Fruit fly (Drosophila melanogaster) whole organism, embryonic: ENCODE measurements around the gene Cad99C.

Source experiments
- Antp ChIP-seq: fragments of 200-800 bp; sonication (Bioruptor generic); optimal IDR thresholded peaks from 3 replicates; lab custom pipeline; 2016; ENCODE audit warnings: missing biosample characterization, missing genetic modification characterization
- CG10431 ChIP-seq: fragments of 200-800 bp; sonication (Bioruptor generic); optimal IDR thresholded peaks from 3 replicates; lab custom pipeline; 2018; ENCODE audit warnings: missing biosample characterization, mild to moderate bottlenecking, missing genetic modification characterization
- CG10654 ChIP-seq: fragments of 200-800 bp; sonication (Bioruptor generic); optimal IDR thresholded peaks from 2 replicates; lab custom pipeline; 2016; ENCODE audit warnings: missing biosample characterization, missing genetic modification characterization
- CG10959 ChIP-seq: fragments of 200-800 bp; sonication (Bioruptor generic); IDR thresholded peaks from 2 replicates; pipeline ENCODE4 v1.3.6; 2022; ENCODE audit warnings: missing biosample characterization, missing genetic modification characterization
- CG11560 ChIP-seq: fragments of 200-800 bp; sonication (Bioruptor generic); IDR thresholded peaks from 3 replicates; pipeline ENCODE4 v1.3.6; 2022; ENCODE audit warnings: missing biosample characterization, missing genetic modification characterization
- CG12744 ChIP-seq: fragments of 200-800 bp; sonication (Bioruptor generic); optimal IDR thresholded peaks from 2 replicates; lab custom pipeline; 2016; ENCODE audit warnings: missing biosample characterization, missing genetic modification characterization
- CG13287 ChIP-seq: fragments of 200-800 bp; sonication (Bioruptor generic); IDR thresholded peaks from 2 replicates; pipeline ENCODE4 v1.3.6; 2022; ENCODE audit warnings: missing biosample characterization, missing genetic modification characterization; ENCODE audit not compliant: partially characterized antibody
- CG14667 ChIP-seq: fragments of 200-800 bp; sonication (Bioruptor generic); IDR thresholded peaks from 2 replicates; pipeline ENCODE4 v1.3.6; 2022; ENCODE audit warnings: missing biosample characterization, missing genetic modification characterization
- CG15479 ChIP-seq: fragments of 200-800 bp; sonication (Bioruptor generic); optimal IDR thresholded peaks from 3 replicates; lab custom pipeline; 2019; ENCODE audit warnings: missing biosample characterization, mild to moderate bottlenecking, missing genetic modification characterization, moderate library complexity
- CG17802 ChIP-seq: fragments of 200-800 bp; sonication (Bioruptor generic); optimal IDR thresholded peaks from 2 replicates; lab custom pipeline; 2018; ENCODE audit warnings: missing biosample characterization, mild to moderate bottlenecking, missing genetic modification characterization, moderate library complexity
- CG31441 ChIP-seq: fragments of 200-800 bp; sonication (Bioruptor generic); IDR thresholded peaks from 2 replicates; pipeline ENCODE4 v1.3.6; 2022; ENCODE audit warnings: missing biosample characterization, missing genetic modification characterization
- CG3726 ChIP-seq: fragments of 200-800 bp; sonication (Bioruptor generic); IDR thresholded peaks from 3 replicates; pipeline ENCODE4, ENCODE4 v1.3.6; 2022; ENCODE audit warnings: missing biosample characterization, missing genetic modification characterization
- CG4282 ChIP-seq: fragments of 200-800 bp; sonication (Bioruptor generic); optimal IDR thresholded peaks from 2 replicates; lab custom pipeline; 2016; ENCODE audit warnings: missing biosample characterization, missing genetic modification characterization
- CG6765 ChIP-seq: fragments of 200-800 bp; sonication (Bioruptor generic); optimal IDR thresholded peaks from 3 replicates; lab custom pipeline; 2017; ENCODE audit warnings: missing biosample characterization, mild to moderate bottlenecking, missing genetic modification characterization
- CG6854 ChIP-seq: fragments of 200-800 bp; sonication (Bioruptor generic); optimal IDR thresholded peaks from 3 replicates; lab custom pipeline; 2017; ENCODE audit warnings: missing biosample characterization, mild to moderate bottlenecking, missing genetic modification characterization
- CG7357 ChIP-seq: fragments of 200-800 bp; sonication (Bioruptor generic); IDR thresholded peaks from 3 replicates; pipeline ENCODE4 v1.3.6; 2022; ENCODE audit warnings: missing biosample characterization, missing genetic modification characterization
- CG8281 ChIP-seq: fragments of 200-800 bp; sonication (Bioruptor generic); optimal IDR thresholded peaks from 2 replicates; lab custom pipeline; 2018; ENCODE audit warnings: missing biosample characterization, mild to moderate bottlenecking, missing genetic modification characterization, moderate library complexity
- CG8924 ChIP-seq: fragments of 200-800 bp; optimal IDR thresholded peaks from 3 replicates; lab custom pipeline; 2019; ENCODE audit warnings: missing biosample characterization, mild to moderate bottlenecking, missing genetic modification characterization, moderate library complexity
- CG9437 ChIP-seq: fragments of 200-800 bp; sonication (Bioruptor generic); optimal IDR thresholded peaks from 2 replicates; lab custom pipeline; 2018; ENCODE audit warnings: missing biosample characterization, mild to moderate bottlenecking, missing genetic modification characterization
- Dip2 ChIP-seq: fragments of 200-800 bp; sonication (Bioruptor generic); IDR thresholded peaks from 2 replicates; pipeline ENCODE4 v1.3.6; 2022; ENCODE audit warnings: missing biosample characterization, missing genetic modification characterization
- Doc3 ChIP-seq: fragments of 200-800 bp; sonication (Bioruptor generic); IDR thresholded peaks from 3 replicates; pipeline ENCODE4 v1.3.6; 2022; ENCODE audit warnings: missing biosample characterization, missing genetic modification characterization; ENCODE audit not compliant: partially characterized antibody
- ERR ChIP-seq: fragments of 200-800 bp; sonication (Bioruptor generic); optimal IDR thresholded peaks from 2 replicates; lab custom pipeline; 2016; ENCODE audit warnings: missing biosample characterization, missing genetic modification characterization
- Ets97D ChIP-seq: fragments of 200-800 bp; sonication (Bioruptor generic); optimal IDR thresholded peaks from 3 replicates; lab custom pipeline; 2016; ENCODE audit warnings: missing biosample characterization, missing genetic modification characterization
- Fer1 ChIP-seq: fragments of 200-800 bp; sonication (Bioruptor generic); optimal IDR thresholded peaks from 2 replicates; lab custom pipeline; 2017; ENCODE audit warnings: missing biosample characterization, mild to moderate bottlenecking, missing genetic modification characterization
- Hmx ChIP-seq: fragments of 200-800 bp; sonication (Bioruptor generic); optimal IDR thresholded peaks from 2 replicates; lab custom pipeline; 2016; ENCODE audit warnings: missing biosample characterization, missing genetic modification characterization
- Mad ChIP-seq: fragments of 200-800 bp; sonication (Bioruptor generic); optimal IDR thresholded peaks from 2 replicates; lab custom pipeline; 2016; ENCODE audit warnings: missing biosample characterization, missing genetic modification characterization
- NC2α ChIP-seq: fragments of 200-800 bp; sonication (Bioruptor generic); optimal IDR thresholded peaks from 2 replicates; lab custom pipeline; 2016; ENCODE audit warnings: missing biosample characterization, missing genetic modification characterization
- Rfx ChIP-seq: fragments of 200-800 bp; sonication (Bioruptor generic); IDR thresholded peaks from 2 replicates; pipeline ENCODE4 v1.3.6; 2022; ENCODE audit warnings: missing biosample characterization, missing genetic modification characterization
- Rx ChIP-seq: fragments of 200-800 bp; sonication (Bioruptor generic); IDR thresholded peaks from 2 replicates; pipeline ENCODE4 v1.3.6; 2022; ENCODE audit warnings: missing biosample characterization, missing genetic modification characterization
- Tbp ChIP-seq: fragments of >200 bp; optimal IDR thresholded peaks from 2 replicates; lab custom pipeline; 2018; ENCODE audit warnings: missing biosample characterization, missing genetic modification characterization
- Xrp1 ChIP-seq: fragments of 200-800 bp; sonication (Bioruptor generic); IDR thresholded peaks from 2 replicates; pipeline ENCODE4 v1.3.6; 2022; ENCODE audit warnings: missing biosample characterization, missing genetic modification characterization
- ab ChIP-seq: fragments of 200-800 bp; sonication (Bioruptor generic); optimal IDR thresholded peaks from 2 replicates; lab custom pipeline; 2016; ENCODE audit warnings: missing biosample characterization, missing genetic modification characterization
- amos ChIP-seq: fragments of 200-800 bp; sonication (Bioruptor generic); IDR thresholded peaks from 2 replicates; pipeline ENCODE4 v1.3.6; 2022; ENCODE audit warnings: missing biosample characterization, missing genetic modification characterization; ENCODE audit not compliant: partially characterized antibody
- bigmax ChIP-seq: fragments of 200-800 bp; sonication (Bioruptor generic); optimal IDR thresholded peaks from 2 replicates; lab custom pipeline; 2018; ENCODE audit warnings: missing biosample characterization, mild to moderate bottlenecking, missing genetic modification characterization
- bowl ChIP-seq: fragments of 200-800 bp; sonication (Bioruptor generic); IDR thresholded peaks from 2 replicates; pipeline ENCODE4 v1.3.6; 2022; ENCODE audit warnings: missing biosample characterization, missing genetic modification characterization
- en ChIP-seq: fragments of 200-800 bp; sonication (Bioruptor generic); optimal IDR thresholded peaks from 2 replicates; lab custom pipeline; 2016; ENCODE audit warnings: missing biosample characterization, missing genetic modification characterization
- esg ChIP-seq: fragments of 200-800 bp; sonication (Bioruptor generic); conservative IDR thresholded peaks from 2 replicates; pipeline ENCODE4 v1.3.6; 2022; ENCODE audit warnings: missing biosample characterization, missing genetic modification characterization
- gcm ChIP-seq: fragments of 200-800 bp; sonication (Bioruptor generic); optimal IDR thresholded peaks from 2 replicates; lab custom pipeline; 2019; ENCODE audit warnings: missing biosample characterization, mild to moderate bottlenecking, missing genetic modification characterization, moderate library complexity
- grau ChIP-seq: fragments of 200-800 bp; optimal IDR thresholded peaks from 3 replicates; lab custom pipeline; 2019; ENCODE audit warnings: missing biosample characterization, mild to moderate bottlenecking, missing genetic modification characterization, moderate library complexity
- kay ChIP-seq: fragments of 200-800 bp; sonication (Bioruptor generic); optimal IDR thresholded peaks from 2 replicates; lab custom pipeline; 2016; ENCODE audit warnings: missing biosample characterization, missing genetic modification characterization
- lbe ChIP-seq: fragments of 200-800 bp; sonication (Bioruptor generic); optimal IDR thresholded peaks from 2 replicates; lab custom pipeline; 2016; ENCODE audit warnings: missing biosample characterization, mild to moderate bottlenecking, missing genetic modification characterization
- maf-S ChIP-seq: fragments of 200-800 bp; sonication (Bioruptor generic); optimal IDR thresholded peaks from 2 replicates; lab custom pipeline; 2016; ENCODE audit warnings: missing biosample characterization, missing genetic modification characterization
- mam ChIP-seq: fragments of 200-800 bp; sonication (Bioruptor generic); optimal IDR thresholded peaks from 3 replicates; lab custom pipeline; 2016; ENCODE audit warnings: missing biosample characterization, missing genetic modification characterization
- nerfin-1 ChIP-seq: fragments of 200-800 bp; sonication (Bioruptor generic); optimal IDR thresholded peaks from 3 replicates; lab custom pipeline; 2019; ENCODE audit warnings: missing biosample characterization, mild to moderate bottlenecking, missing genetic modification characterization, moderate library complexity
- otp ChIP-seq: fragments of 200-800 bp; sonication (Bioruptor generic); IDR thresholded peaks from 3 replicates; pipeline ENCODE4, ENCODE4 v1.3.6; 2022; ENCODE audit warnings: missing biosample characterization, missing genetic modification characterization
- repo ChIP-seq: fragments of 200-800 bp; sonication (Bioruptor generic); optimal IDR thresholded peaks from 2 replicates; lab custom pipeline; 2016; ENCODE audit warnings: missing biosample characterization, missing genetic modification characterization
- sd ChIP-seq: fragments of 200-800 bp; sonication (Bioruptor generic); optimal IDR thresholded peaks from 3 replicates; lab custom pipeline; 2018; ENCODE audit warnings: missing biosample characterization, mild to moderate bottlenecking, missing genetic modification characterization, moderate library complexity
- seq ChIP-seq: fragments of 200-800 bp; sonication (Bioruptor generic); IDR thresholded peaks from 2 replicates; pipeline ENCODE4 v1.3.6; 2022; ENCODE audit warnings: missing biosample characterization, missing genetic modification characterization
- sob ChIP-seq: fragments of 200-800 bp; sonication (Bioruptor generic); IDR thresholded peaks from 2 replicates; pipeline ENCODE4 v1.3.6; 2022; ENCODE audit warnings: missing biosample characterization, missing genetic modification characterization
- ssp ChIP-seq: fragments of 200-800 bp; sonication (Bioruptor generic); IDR thresholded peaks from 2 replicates; pipeline ENCODE4 v1.3.6; 2022; ENCODE audit warnings: missing biosample characterization, missing genetic modification characterization

Gene Cad99C

DNA sequence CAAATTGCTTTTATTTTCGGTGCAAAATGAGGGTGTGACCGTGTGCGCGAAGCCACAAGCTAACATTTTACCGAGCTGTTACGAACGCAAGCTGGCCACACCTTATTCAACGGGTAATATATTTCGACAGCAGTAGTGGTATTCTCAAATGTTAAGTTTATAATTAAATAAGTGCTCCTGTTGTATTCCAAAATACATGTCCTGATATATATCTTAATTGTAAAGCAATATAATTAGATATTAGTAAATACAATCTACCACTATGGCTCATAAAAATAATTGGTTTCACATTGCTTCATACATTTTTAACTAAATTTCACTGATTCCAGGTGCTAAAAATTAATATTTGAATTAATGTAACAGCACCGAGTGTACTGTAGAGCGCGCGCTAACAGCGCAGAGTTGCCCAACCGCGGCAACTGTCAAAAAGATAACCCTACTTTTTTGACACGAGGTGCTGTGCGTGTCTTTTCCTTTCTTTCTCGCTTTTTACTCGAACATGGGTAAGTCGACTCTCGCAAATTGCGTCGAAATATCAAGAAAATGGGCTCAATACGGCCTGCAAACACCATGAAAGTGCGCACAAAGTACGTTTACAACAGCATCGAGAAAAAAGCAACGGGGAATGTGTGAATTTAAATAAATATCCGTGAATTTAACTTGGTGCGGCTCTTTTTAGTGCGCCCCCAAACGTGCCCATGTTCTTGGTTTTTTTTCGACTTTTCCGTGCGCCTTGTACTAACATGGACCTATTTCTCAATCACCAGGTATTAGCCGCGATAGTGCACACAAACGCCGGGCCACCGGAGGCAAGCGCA lies 20.2 kb downstream of the Cad99C start, which contains the start of the genes CG15514 and RpS8 (continued):
- no peak for TF ChIP-seq NC2α (GFP tag; lab: Kevin White, UChicago)
- TF ChIP-seq CG8924 (tag; lab: Kevin White, UChicago): peak; percentile 81
- no peak for TF ChIP-seq maf-S (GFP tag; lab: Kevin White, UChicago)
- no peak for TF ChIP-seq CG7357 (GFP tag; lab: Robert Waterston, UW)
- peak; percentile 97 for TF ChIP-seq Ets97D
- no peak for TF ChIP-seq CG4282
- TF ChIP-seq CG10431 (GFP tag; lab: Kevin White, UChicago): peak; percentile 81
- TF ChIP-seq nerfin-1: peak; percentile 72
- no peak for TF ChIP-seq lbe
- TF ChIP-seq CG12744 (GFP tag; lab: Kevin White, UChicago): no peak
- peak; percentile 65 for TF ChIP-seq Fer1 (GFP tag; lab: Kevin White, UChicago)
- TF ChIP-seq seq (GFP tag; lab: Robert Waterston, UW): 0 out of 2 replicates have a peak, but pooled peaks have one; percentile 10
- TF ChIP-seq CG6854 (GFP tag; lab: Kevin White, UChicago): no peak
- no peak for TF ChIP-seq ab (GFP tag; lab: Kevin White, UChicago)
- TF ChIP-seq Dip2 (GFP tag; lab: Robert Waterston, UW): no peak
- peak; percentile 25 for TF ChIP-seq mam (GFP tag; lab: Kevin White, UChicago)
- TF ChIP-seq CG14667: no peak
- no peak for TF ChIP-seq Tbp (GFP tag; lab: Kevin White, UChicago)
- TF ChIP-seq CG11560 (tag; lab: Robert Waterston, UW): no peak
- no peak for TF ChIP-seq CG13287 (GFP tag; lab: Robert Waterston, UW)
- TF ChIP-seq CG9437 (GFP tag; lab: Kevin White, UChicago): no peak
- peak; percentile 47; the same call in 1 of the 2 replicates for TF ChIP-seq Xrp1 (GFP tag; lab: Robert Waterston, UW)
- no peak for TF ChIP-seq kay (GFP tag; lab: Kevin White, UChicago)
- no peak for TF ChIP-seq CG8281 (tag; lab: Kevin White, UChicago)
- peak; percentile 4 for TF ChIP-seq Antp
- peak; percentile 100 for TF ChIP-seq bigmax (GFP tag; lab: Kevin White, UChicago)
- TF ChIP-seq Rx (GFP tag; lab: Robert Waterston, UW): peak; percentile 24; the same call in 1 of the 2 replicates
- no peak for TF ChIP-seq en (GFP tag; lab: Kevin White, UChicago)
- peak; percentile 16 for TF ChIP-seq Mad
- peak; percentile 38 for TF ChIP-seq gcm
- TF ChIP-seq CG10959: no peak
- no peak; the same call in 1 of the 2 replicates for TF ChIP-seq esg
- TF ChIP-seq ssp (GFP tag; lab: Robert Waterston, UW): no peak
- no peak for TF ChIP-seq CG15479
- TF ChIP-seq otp (GFP tag; lab: Robert Waterston, UW): 0 out of 3 replicates have a peak, but pooled peaks have one; percentile 30
- no peak for TF ChIP-seq Hmx
- TF ChIP-seq sob: peak; percentile 52; the same call in 1 of the 2 replicates
- TF ChIP-seq CG17802 (tag; lab: Kevin White, UChicago): peak; percentile 33
- peak; percentile 73 for TF ChIP-seq Rfx (GFP tag; lab: Robert Waterston, UW)
- no peak for TF ChIP-seq Doc3 (GFP tag; lab: Robert Waterston, UW)
- peak; percentile 51 for TF ChIP-seq CG10654 (GFP tag; lab: Kevin White, UChicago)
- peak; percentile 69 for TF ChIP-seq CG6765 (GFP tag; lab: Kevin White, UChicago)
- no peak for TF ChIP-seq CG3726 (GFP tag; lab: Robert Waterston, UW)
- peak; percentile 50; the same call in 1 of the 2 replicates for TF ChIP-seq CG31441 (GFP tag; lab: Robert Waterston, UW)
- no peak for TF ChIP-seq amos (GFP tag; lab: Robert Waterston, UW)
- TF ChIP-seq grau (tag; lab: Kevin White, UChicago): peak; percentile 64
- TF ChIP-seq sd (tag; lab: Kevin White, UChicago): no peak
- no peak for TF ChIP-seq bowl
- TF ChIP-seq ERR (GFP tag; lab: Kevin White, UChicago): peak; percentile 36
- no peak for TF ChIP-seq repo (GFP tag; lab: Kevin White, UChicago)
